Fruit fly (Drosophila melanogaster) whole organism, wandering third instar larva: Measurements from ENCODE around the gene Sfp24Ba.

Experiments
- Abd-B ChIP-seq: fragments of >200 bp; optimal IDR thresholded peaks from 2 replicates; lab custom pipeline; 2017; ENCODE audit warnings: missing biosample characterization, missing genetic modification characterization
- CG32264 ChIP-seq: fragments of 200-800 bp; sonication (Bioruptor generic); optimal IDR thresholded peaks from 2 replicates; lab custom pipeline; 2016; ENCODE audit warnings: missing biosample characterization, missing genetic modification characterization
- CG9705 ChIP-seq: fragments of 200-800 bp; sonication (Bioruptor generic); optimal IDR thresholded peaks from 2 replicates; lab custom pipeline; 2018; ENCODE audit warnings: missing biosample characterization, mild to moderate bottlenecking, missing genetic modification characterization
- CrebA ChIP-seq: fragments of 200-800 bp; sonication (Bioruptor generic); optimal IDR thresholded peaks from 2 replicates; lab custom pipeline; 2016; ENCODE audit warnings: missing biosample characterization, mild to moderate bottlenecking, missing genetic modification characterization, borderline replicate concordance
- Dfd ChIP-seq: fragments of >200 bp; optimal IDR thresholded peaks from 2 replicates; lab custom pipeline; 2017; ENCODE audit warnings: missing biosample characterization, missing genetic modification characterization
- Dif ChIP-seq: fragments of 200-275, 200-300 bp; sonication (Bioruptor generic); optimal IDR thresholded peaks from 2 replicates; lab custom pipeline; 2018; ENCODE audit warnings: missing biosample characterization, missing genetic modification characterization; ENCODE audit not compliant: partially characterized antibody
- GATAd ChIP-seq: sonication (Bioruptor generic); optimal IDR thresholded peaks from 2 replicates; lab custom pipeline; 2016; ENCODE audit warnings: missing biosample characterization, missing genetic modification characterization
- HLH106 ChIP-seq: fragments of 200-800 bp; optimal IDR thresholded peaks from 3 replicates; lab custom pipeline; 2019; ENCODE audit warnings: missing biosample characterization, mild to moderate bottlenecking, missing genetic modification characterization, moderate library complexity
- Hnf4 ChIP-seq: fragments of 200-800 bp; sonication (Bioruptor generic); optimal IDR thresholded peaks from 2 replicates; lab custom pipeline; 2016; ENCODE audit warnings: missing biosample characterization, mild to moderate bottlenecking, missing genetic modification characterization
- Hr78 ChIP-seq: fragments of >200 bp; optimal IDR thresholded peaks from 2 replicates; lab custom pipeline; 2017; ENCODE audit warnings: missing biosample characterization, missing genetic modification characterization
- Hr83 ChIP-seq: fragments of 200-300 bp; sonication (Bioruptor generic); optimal IDR thresholded peaks from 2 replicates; lab custom pipeline; 2016; ENCODE audit warnings: missing biosample characterization, mild to moderate bottlenecking, missing genetic modification characterization, moderate library complexity; ENCODE audit not compliant: poor library complexity, severe bottlenecking
- Jra ChIP-seq: sonication (Bioruptor generic); optimal IDR thresholded peaks from 2 replicates; lab custom pipeline; 2016; ENCODE audit warnings: missing biosample characterization, missing genetic modification characterization
- Mio ChIP-seq: sonication (Bioruptor generic); optimal IDR thresholded peaks from 2 replicates; lab custom pipeline; 2016; ENCODE audit warnings: missing biosample characterization, missing genetic modification characterization
- Myc ChIP-seq: fragments of >200 bp; optimal IDR thresholded peaks from 2 replicates; lab custom pipeline; 2017
- N ChIP-seq: fragments of >200 bp; optimal IDR thresholded peaks from 2 replicates; lab custom pipeline; 2018; ENCODE audit warnings: missing biosample characterization, missing external identifiers, missing genetic modification characterization
- OdsH ChIP-seq: fragments of 200-800 bp; sonication (Bioruptor generic); optimal IDR thresholded peaks from 2 replicates; lab custom pipeline; 2016; ENCODE audit warnings: missing biosample characterization, mild to moderate bottlenecking, missing genetic modification characterization
- Rel ChIP-seq, 2 experiments: fragments of 200-800 bp; sonication (Bioruptor generic) in 1 of 2; optimal IDR thresholded peaks; 2 replicates in 1 of 2; 3 replicates in 1 of 2; lab custom pipeline; 2016 to 2019; ENCODE audit warnings: mild to moderate bottlenecking in 2 of 2, missing biosample characterization in 2 of 2, missing genetic modification characterization in 2 of 2, moderate library complexity in 1 of 2
- Sp1 ChIP-seq: fragments of 200-800 bp; sonication (Bioruptor generic); optimal IDR thresholded peaks from 3 replicates; lab custom pipeline; 2019; ENCODE audit warnings: missing biosample characterization, mild to moderate bottlenecking, missing genetic modification characterization, moderate library complexity
- Vsx2 ChIP-seq: fragments of 200-300, 225-300 bp; sonication (Bioruptor generic); optimal IDR thresholded peaks from 2 replicates; lab custom pipeline; 2018; ENCODE audit warnings: missing biosample characterization, missing genetic modification characterization; ENCODE audit not compliant: partially characterized antibody
- br ChIP-seq: fragments of 200-800 bp; sonication (Bioruptor generic); optimal IDR thresholded peaks from 2 replicates; lab custom pipeline; 2016; ENCODE audit warnings: missing biosample characterization, missing genetic modification characterization
- brk ChIP-seq: fragments of 200-800 bp; sonication (Bioruptor generic); optimal IDR thresholded peaks from 2 replicates; lab custom pipeline; 2016; ENCODE audit warnings: missing biosample characterization, mild to moderate bottlenecking, missing genetic modification characterization
- dl ChIP-seq, 2 experiments: fragments of 175-275, 200-275 bp in 1 of 2; fragments of 200-275 bp in 1 of 2; sonication (Bioruptor generic); optimal IDR thresholded peaks; lab custom pipeline; 2018; ENCODE audit warnings: mild to moderate bottlenecking in 2 of 2, missing biosample characterization in 2 of 2, missing genetic modification characterization in 2 of 2, moderate library complexity in 2 of 2; ENCODE audit not compliant: partially characterized antibody in 2 of 2, insufficient read depth in 1 of 2
- dmrt93B ChIP-seq: fragments of 200-800 bp; sonication (Bioruptor generic); optimal IDR thresholded peaks from 2 replicates; lab custom pipeline; 2018; ENCODE audit warnings: missing biosample characterization, mild to moderate bottlenecking, missing genetic modification characterization
- dsf ChIP-seq: sonication (Bioruptor generic); optimal IDR thresholded peaks from 2 replicates; lab custom pipeline; 2016; ENCODE audit warnings: missing biosample characterization, missing genetic modification characterization, borderline replicate concordance
- ey ChIP-seq: fragments of 200-800 bp; sonication (Bioruptor generic); optimal IDR thresholded peaks from 2 replicates; lab custom pipeline; 2016; ENCODE audit warnings: missing biosample characterization, missing genetic modification characterization
- foxo ChIP-seq, 2 experiments: fragments of 200-800 bp; sonication (Bioruptor generic); optimal IDR thresholded peaks; 2 replicates in 1 of 2; 3 replicates in 1 of 2; lab custom pipeline; 2016 to 2017; ENCODE audit warnings: missing biosample characterization in 2 of 2, missing genetic modification characterization in 2 of 2
- fru ChIP-seq: fragments of 200-800 bp; sonication (Bioruptor generic); optimal IDR thresholded peaks from 3 replicates; lab custom pipeline; 2016; ENCODE audit warnings: missing biosample characterization, mild to moderate bottlenecking, missing genetic modification characterization
- h ChIP-seq: fragments of 200-800 bp; sonication (Bioruptor generic); optimal IDR thresholded peaks from 3 replicates; lab custom pipeline; 2016; ENCODE audit warnings: missing biosample characterization, mild to moderate bottlenecking, missing genetic modification characterization
- jim ChIP-seq: fragments of 175-275, 200-325 bp; sonication (Bioruptor generic); optimal IDR thresholded peaks from 2 replicates; lab custom pipeline; 2016; ENCODE audit warnings: missing biosample characterization, mild to moderate bottlenecking, missing genetic modification characterization
- lola ChIP-seq: fragments of >200 bp; optimal IDR thresholded peaks from 2 replicates; lab custom pipeline; 2017; ENCODE audit warnings: missing biosample characterization, missing genetic modification characterization
- pan ChIP-seq: fragments of >200 bp; optimal IDR thresholded peaks from 2 replicates; lab custom pipeline; 2017
- psq ChIP-seq: fragments of 200-800 bp; sonication (Bioruptor generic); optimal IDR thresholded peaks from 3 replicates; lab custom pipeline; 2017; ENCODE audit warnings: missing biosample characterization, mild to moderate bottlenecking, missing genetic modification characterization, moderate library complexity
- rgr ChIP-seq: fragments of 200-800 bp; sonication (Bioruptor generic); optimal IDR thresholded peaks from 3 replicates; lab custom pipeline; 2016; ENCODE audit warnings: missing biosample characterization, mild to moderate bottlenecking, missing genetic modification characterization
- sage ChIP-seq: fragments of 200-800 bp; sonication (Bioruptor generic); optimal IDR thresholded peaks from 2 replicates; lab custom pipeline; 2016; ENCODE audit warnings: missing biosample characterization, mild to moderate bottlenecking, missing genetic modification characterization
- sv ChIP-seq: fragments of 200-800 bp; sonication (Bioruptor generic); optimal IDR thresholded peaks from 3 replicates; lab custom pipeline; 2016; ENCODE audit warnings: missing biosample characterization, missing genetic modification characterization
- tai ChIP-seq: sonication (Bioruptor generic); optimal IDR thresholded peaks from 2 replicates; lab custom pipeline; 2016; ENCODE audit warnings: missing biosample characterization, missing genetic modification characterization
- usp ChIP-seq: fragments of >200 bp; optimal IDR thresholded peaks from 2 replicates; lab custom pipeline; 2017; ENCODE audit warnings: missing biosample characterization, missing genetic modification characterization
- woc ChIP-seq: sonication (Bioruptor generic); optimal IDR thresholded peaks from 2 replicates; lab custom pipeline; 2016; ENCODE audit warnings: missing biosample characterization, mild to moderate bottlenecking, missing genetic modification characterization

The Sfp24Ba gene

DNA sequence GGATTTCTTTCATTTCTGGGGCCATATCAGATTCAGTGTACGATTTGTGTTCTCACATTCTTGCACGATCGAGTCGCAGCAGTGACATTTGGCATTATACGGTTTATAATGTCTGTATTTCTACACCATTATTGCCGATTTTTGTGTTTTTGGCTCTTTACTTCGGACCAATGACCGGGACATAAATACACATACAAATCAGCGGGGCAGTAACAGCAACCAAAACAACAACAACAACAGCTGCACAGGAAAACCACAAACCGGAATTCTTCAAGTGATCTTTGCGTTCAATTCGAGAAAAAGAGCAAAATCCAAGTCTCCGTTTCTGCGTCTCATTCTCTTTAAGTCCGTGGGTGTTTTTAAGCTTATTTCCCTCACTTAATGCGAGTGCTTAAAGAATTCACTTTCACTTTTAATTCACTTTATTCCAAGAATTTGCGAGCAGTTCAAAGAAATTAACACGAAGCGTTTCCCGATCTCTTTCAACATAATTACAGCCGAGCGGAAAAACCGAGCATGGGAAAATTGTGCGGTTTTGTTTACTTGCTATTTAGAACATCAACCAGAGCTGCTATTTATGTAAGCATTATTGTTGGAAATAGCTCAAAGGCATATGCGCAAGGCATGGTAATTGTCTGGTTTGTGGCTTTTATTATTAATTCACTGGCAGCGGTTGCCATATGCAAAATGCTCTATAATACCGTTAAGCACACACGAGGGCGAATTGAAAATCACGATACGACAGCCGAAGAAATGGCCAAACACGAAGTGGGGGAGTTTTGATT lies 36.9 kb downstream of the Sfp24Ba start:
- TF ChIP-seq Dif (GFP tag; lab: Kevin White, UChicago) (no peak), CG32264 (no peak), Sp1 (GFP tag; lab: Kevin White, UChicago) (no peak), Rel (GFP tag; optimal IDR thresholded peaks at IDR 0.05; lab: Kevin White, UChicago) (no peak), Rel (tag; optimal IDR thresholded peaks at IDR 0.05; lab: Kevin White, UChicago) (no peak), Abd-B (GFP tag; lab: Kevin White, UChicago) (no peak), ey (no peak), CG9705 (no peak), sage (GFP tag; lab: Kevin White, UChicago) (no peak), Vsx2 (peak; percentile 10), fru (GFP tag; lab: Kevin White, UChicago) (peak; percentile 63), rgr (GFP tag; lab: Kevin White, UChicago) (no peak)

dm6 chr2L:3630763-3631162 lies 37.6 kb downstream of the Sfp24Ba start:
- no peak for TF ChIP-seq N
- TF ChIP-seq Vsx2, result no peak
- no peak for TF ChIP-seq ey
- no peak for TF ChIP-seq Dif (GFP tag; lab: Kevin White, UChicago)
- TF ChIP-seq h (GFP tag; lab: Kevin White, UChicago), result no peak
- no peak for TF ChIP-seq pan
- no peak for TF ChIP-seq OdsH
- no peak for TF ChIP-seq psq (GFP tag; lab: Kevin White, UChicago)
- no peak for TF ChIP-seq sage (GFP tag; lab: Kevin White, UChicago)
- TF ChIP-seq GATAd (GFP tag; lab: Kevin White, UChicago), result no peak
- no peak for TF ChIP-seq Hnf4
- TF ChIP-seq Hr78 (GFP tag; lab: Kevin White, UChicago), result no peak
- no peak for TF ChIP-seq Dfd (GFP tag; lab: Kevin White, UChicago)
- no peak for TF ChIP-seq Hr83 (GFP tag; lab: Kevin White, UChicago)
- no peak for TF ChIP-seq tai (GFP tag; lab: Kevin White, UChicago)
- TF ChIP-seq, all 38 proteins: peak for 0

dm6 chr2L:3629466-3629865 lies 38.9 kb downstream of the Sfp24Ba start:
- no peak for TF ChIP-seq lola (GFP tag; lab: Kevin White, UChicago)
- TF ChIP-seq N, result no peak
- TF ChIP-seq Rel (GFP tag; optimal IDR thresholded peaks at IDR 0.05; lab: Kevin White, UChicago), result no peak
- TF ChIP-seq Rel (tag; optimal IDR thresholded peaks at IDR 0.05; lab: Kevin White, UChicago), result no peak
- no peak for TF ChIP-seq Vsx2
- TF ChIP-seq woc (GFP tag; lab: Kevin White, UChicago), result peak; percentile 51
- no peak for TF ChIP-seq Hr78 (GFP tag; lab: Kevin White, UChicago)
- no peak for TF ChIP-seq brk (GFP tag; lab: Kevin White, UChicago)
- no peak for TF ChIP-seq Jra
- peak; percentile 57 for TF ChIP-seq OdsH
- TF ChIP-seq usp, result no peak
- no peak for TF ChIP-seq Hr83 (GFP tag; lab: Kevin White, UChicago)
- TF ChIP-seq tai (GFP tag; lab: Kevin White, UChicago), result no peak
- peak; percentile 19 for TF ChIP-seq CG32264
- peak; percentile 77 for TF ChIP-seq fru (GFP tag; lab: Kevin White, UChicago)
- TF ChIP-seq Abd-B (GFP tag; lab: Kevin White, UChicago), result no peak
- no peak for TF ChIP-seq jim (GFP tag; lab: Kevin White, UChicago)
- peak; percentile 39 for TF ChIP-seq psq (GFP tag; lab: Kevin White, UChicago)
- TF ChIP-seq h (GFP tag; lab: Kevin White, UChicago), result peak; percentile 73
- no peak for TF ChIP-seq CG9705
- TF ChIP-seq Dif (GFP tag; lab: Kevin White, UChicago), result no peak
- no peak for TF ChIP-seq dmrt93B (GFP tag; lab: Kevin White, UChicago)
- peak; percentile 56 for TF ChIP-seq br (GFP tag; lab: Kevin White, UChicago)
- peak; percentile 56 for TF ChIP-seq rgr (GFP tag; lab: Kevin White, UChicago)
- no peak for TF ChIP-seq dsf (GFP tag; lab: Kevin White, UChicago)
- TF ChIP-seq Myc, result no peak
- no peak for TF ChIP-seq pan
- no peak for TF ChIP-seq sage (GFP tag; lab: Kevin White, UChicago)
- TF ChIP-seq Mio (GFP tag; lab: Kevin White, UChicago), result no peak
- no peak for TF ChIP-seq CrebA (GFP tag; lab: Kevin White, UChicago)
- TF ChIP-seq Hnf4, result no peak
- TF ChIP-seq Dfd (GFP tag; lab: Kevin White, UChicago), result no peak
- peak; percentile 4 for TF ChIP-seq HLH106 (tag; lab: Kevin White, UChicago)
- TF ChIP-seq Sp1 (GFP tag; lab: Kevin White, UChicago), result peak; percentile 9
- TF ChIP-seq sv (GFP tag; lab: Kevin White, UChicago), result no peak
- TF ChIP-seq foxo (GFP tag; optimal IDR thresholded peaks at IDR 0.05; lab: Kevin White, UChicago), result peak in 1 of 2 experiments; percentile 69
- no peak for TF ChIP-seq GATAd (GFP tag; lab: Kevin White, UChicago)
- peak; percentile 63 for TF ChIP-seq ey
- TF ChIP-seq dl (GFP tag; optimal IDR thresholded peaks at IDR 0.05; lab: Kevin White, UChicago; ENCODE audit: insufficient read depth in 1 of 2, partially characterized antibody in 2 of 2), result no peak
- TF ChIP-seq, all 38 proteins: peak for 12
